Fruit fly (Drosophila melanogaster): Measurements from ENCODE around the gene CG14073.

The CG14073 gene

DNA sequence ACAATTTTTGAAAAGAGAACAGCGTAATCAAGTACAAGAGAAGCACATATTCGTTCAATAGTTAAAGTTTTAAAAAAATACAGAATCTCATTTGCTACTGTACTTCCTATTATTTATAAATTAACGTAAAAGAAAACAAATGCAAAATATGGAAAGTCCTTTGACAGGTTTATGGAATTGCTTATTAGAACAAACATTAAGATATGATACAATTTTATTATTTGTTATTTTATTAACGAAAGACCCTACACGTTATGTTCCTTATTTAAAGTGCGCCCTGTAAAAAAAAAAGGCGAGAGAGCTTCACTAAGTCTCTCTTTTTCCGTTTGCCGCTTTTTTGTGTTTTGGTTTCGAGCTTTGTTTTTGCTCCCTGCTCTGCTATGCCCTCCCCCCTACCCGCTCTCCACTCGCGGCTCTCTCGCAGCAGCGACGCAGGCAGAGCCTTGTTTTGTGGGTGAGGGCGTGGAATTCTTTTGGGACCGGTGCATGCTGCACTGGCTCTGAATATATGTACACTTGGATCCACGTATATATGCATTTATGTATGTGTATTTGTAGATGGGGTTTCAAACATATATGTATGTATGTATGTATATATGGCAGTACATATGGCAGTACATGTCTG is 59.9 kb downstream of the CG14073 start:
- TF ChIP-seq CG6808 (GFP tag; optimal IDR thresholded peaks at IDR 0.05) (peak; percentile 22), Eip78C (GFP tag) (peak; percentile 35), CG6276 (GFP tag; optimal IDR thresholded peaks at IDR 0.05) (peak; percentile 51), esn (GFP tag; optimal IDR thresholded peaks at IDR 0.05) (no peak), Hr4 (GFP tag; optimal IDR thresholded peaks at IDR 0.05) (peak; percentile 30), dsx (GFP tag; optimal IDR thresholded peaks at IDR 0.05; ENCODE audit: poor library complexity, severe bottlenecking) (peak; percentile 18), Hr38 (GFP tag; optimal IDR thresholded peaks at IDR 0.05) (no peak), eg (GFP tag; IDR thresholded peaks at IDR 0.05) (peak; percentile 74), CG32006 (GFP tag; optimal IDR thresholded peaks at IDR 0.05) (peak; percentile 39), ss (GFP tag; optimal IDR thresholded peaks at IDR 0.05) (peak; percentile 13 to 47), CG15336 (GFP tag; IDR thresholded peaks at IDR 0.05) (peak; percentile 54; the same call in 1 of the 2 replicates), Sox102F (GFP tag; optimal IDR thresholded peaks at IDR 0.05) (no peak), CG6163 (GFP tag; IDR thresholded peaks at IDR 0.05) (no peak; the same call in 1 of the 3 replicates), CG1621 (tag; optimal IDR thresholded peaks at IDR 0.05) (peak; percentile 10), CG8119 (GFP tag; IDR thresholded peaks at IDR 0.05) (peak; percentile 60; the same call in 2 of the 3 replicates), Ets96B (tag; optimal IDR thresholded peaks at IDR 0.05) (peak; percentile 11), Blimp-1 (GFP tag; optimal IDR thresholded peaks at IDR 0.05) (peak; percentile 70), Gug (GFP tag; IDR thresholded peaks at IDR 0.05) (peak; percentile 26; the same call in 1 of the 2 replicates), svp (GFP tag) (peak; percentile 30), salr (GFP tag; optimal IDR thresholded peaks at IDR 0.05) (no peak), acj6 (GFP tag; optimal IDR thresholded peaks at IDR 0.05) (no peak), spab (GFP tag; optimal IDR thresholded peaks at IDR 0.05) (peak; percentile 23), vri (GFP tag; optimal IDR thresholded peaks at IDR 0.05) (peak; percentile 55), Eip75B (GFP tag; optimal IDR thresholded peaks at IDR 0.05) (no peak), CG10669 (GFP tag; optimal IDR thresholded peaks at IDR 0.05) (no peak), CG3919 (GFP tag; optimal IDR thresholded peaks at IDR 0.05) (peak; percentile 17), Sox14 (GFP tag; optimal IDR thresholded peaks at IDR 0.05) (peak; percentile 16), OdsH (GFP tag; optimal IDR thresholded peaks at IDR 0.05) (peak; percentile 10)

DNA sequence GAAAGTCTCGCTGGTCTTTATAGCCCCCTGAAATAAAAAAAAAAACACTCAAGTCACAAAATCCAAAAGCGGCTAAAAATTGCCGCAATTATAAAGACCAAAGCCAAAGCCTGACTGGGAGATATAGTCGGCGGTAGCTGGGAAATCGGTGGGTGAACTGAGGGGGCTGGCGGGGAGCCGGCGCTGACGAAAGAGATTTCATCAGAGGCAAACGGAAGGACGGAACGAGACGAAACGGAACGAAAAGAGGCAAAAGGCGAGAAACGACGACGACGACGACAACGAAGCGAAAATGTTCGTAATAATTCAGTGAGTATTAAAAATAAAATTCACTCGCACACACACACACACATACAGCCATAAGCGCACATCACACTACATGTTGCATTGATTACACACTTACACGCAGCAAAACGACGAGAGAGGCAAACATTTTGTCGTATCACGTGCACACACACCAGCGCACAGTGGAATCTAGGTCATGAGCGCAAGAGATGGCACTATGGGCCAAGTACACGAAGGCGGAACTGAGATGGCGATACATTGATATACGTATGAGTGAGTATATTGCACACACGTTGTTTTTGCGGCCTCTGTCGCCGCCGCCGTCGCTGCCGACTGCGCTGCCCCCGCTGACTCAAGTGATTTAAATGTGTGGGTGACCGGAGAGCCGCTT is 61.4 kb downstream of the CG14073 start:
- TF ChIP-seq eg (GFP tag; IDR thresholded peaks at IDR 0.05) (peak; percentile 55; the same call in 2 of the 3 replicates), Ets21C (GFP tag; optimal IDR thresholded peaks at IDR 0.05) (no peak), topi (GFP tag; optimal IDR thresholded peaks at IDR 0.05) (peak; percentile 43), Eip78C (GFP tag) (peak; percentile 87), CG7368 (GFP tag; optimal IDR thresholded peaks at IDR 0.05) (peak; percentile 23), Hr38 (GFP tag; optimal IDR thresholded peaks at IDR 0.05) (no peak), net (GFP tag; optimal IDR thresholded peaks at IDR 0.05) (peak; percentile 54), Sox15 (GFP tag; optimal IDR thresholded peaks at IDR 0.05) (no peak), CG8319 (GFP tag; optimal IDR thresholded peaks at IDR 0.05) (no peak), fd59A (GFP tag; optimal IDR thresholded peaks at IDR 0.05) (no peak), salr (GFP tag; optimal IDR thresholded peaks at IDR 0.05) (peak; percentile 27 to 38), CG16779 (tag; optimal IDR thresholded peaks at IDR 0.05) (no peak), CG31627 (GFP tag; optimal IDR thresholded peaks at IDR 0.05) (no peak), fkh (GFP tag; optimal IDR thresholded peaks at IDR 0.05) (peak; percentile 89), Sox14 (GFP tag; optimal IDR thresholded peaks at IDR 0.05) (peak; percentile 73), CG3032 (tag; optimal IDR thresholded peaks at IDR 0.05) (peak; percentile 31), Lpt (GFP tag; optimal IDR thresholded peaks at IDR 0.05) (peak; percentile 84), Eip75B (GFP tag; optimal IDR thresholded peaks at IDR 0.05) (peak; percentile 99), CG6792 (GFP tag; optimal IDR thresholded peaks at IDR 0.05) (peak; percentile 26), CG6854 (GFP tag; optimal IDR thresholded peaks at IDR 0.05) (peak; percentile 32), lz (GFP tag; optimal IDR thresholded peaks at IDR 0.05) (no peak), CG1621 (tag; optimal IDR thresholded peaks at IDR 0.05) (peak; percentile 39), esn (GFP tag; optimal IDR thresholded peaks at IDR 0.05) (peak; percentile 21), spab (GFP tag; optimal IDR thresholded peaks at IDR 0.05) (no peak), cyc (GFP tag; optimal IDR thresholded peaks at IDR 0.05) (no peak), ss (GFP tag; optimal IDR thresholded peaks at IDR 0.05) (peak in 1 of 2 experiments; percentile 63), CG3919 (GFP tag; optimal IDR thresholded peaks at IDR 0.05) (peak; percentile 32), Sox102F (GFP tag; optimal IDR thresholded peaks at IDR 0.05) (peak; percentile 8), CG34406 (GFP tag; optimal IDR thresholded peaks at IDR 0.05) (peak; percentile 6), pdm3 (GFP tag; optimal IDR thresholded peaks at IDR 0.05) (peak; percentile 17), fd85E (GFP tag; optimal IDR thresholded peaks at IDR 0.05) (no peak), CG6808 (GFP tag; optimal IDR thresholded peaks at IDR 0.05) (peak; percentile 7)
